Worm (Caenorhabditis elegans) whole organism, midembryonic: ENCODE data around the gene esyt-2.

Source experiments
- T22C8.4 ChIP-seq: fragments of 200-800 bp; sonication (Bioruptor generic); IDR thresholded peaks from 2 replicates; pipeline ENCODE4 v1.3.6; 2022; ENCODE audit warnings: missing genetic modification characterization, missing compliant biosample characterization
- cog-1 ChIP-seq: sonication (generic microtip); optimal IDR thresholded peaks from 2 replicates; lab custom pipeline; 2016; ENCODE audit warnings: missing genetic modification characterization, missing compliant biosample characterization
- flt-1 ChIP-seq: fragments of 200-800 bp; sonication (Bioruptor generic); IDR thresholded peaks from 2 replicates; pipeline ENCODE4 v1.3.6; 2022; ENCODE audit warnings: missing genetic modification characterization, missing compliant biosample characterization
- klf-2 ChIP-seq: fragments of 200-800 bp; sonication (Bioruptor generic); conservative IDR thresholded peaks from 2 replicates; pipeline ENCODE4 v1.3.6; 2022; ENCODE audit warnings: missing genetic modification reagents, missing genetic modification characterization, missing compliant biosample characterization
- med-1 ChIP-seq: sonication (generic microtip); optimal IDR thresholded peaks from 2 replicates; lab custom pipeline; 2017; ENCODE audit warnings: missing genetic modification characterization, mild to moderate bottlenecking, missing compliant biosample characterization, antibody characterized with exemption, missing genetic modification reagents; ENCODE audit not compliant: insufficient read depth
- ref-1 ChIP-seq: fragments of 200-800 bp; sonication (Bioruptor generic); conservative IDR thresholded peaks from 2 replicates; pipeline ENCODE4 v1.3.6; 2022; ENCODE audit warnings: missing genetic modification reagents, missing genetic modification characterization, missing compliant biosample characterization
- tab-1 ChIP-seq: fragments of 200-800 bp; sonication (Bioruptor generic); IDR thresholded peaks from 2 replicates; pipeline ENCODE4 v1.3.6; 2022; ENCODE audit warnings: missing genetic modification characterization, missing compliant biosample characterization
- ztf-23 ChIP-seq: fragments of 200-800 bp; sonication (Bioruptor generic); IDR thresholded peaks from 2 replicates; pipeline ENCODE4 v1.3.6; 2022; ENCODE audit warnings: missing genetic modification reagents, missing genetic modification characterization, missing compliant biosample characterization
- ztf-29 ChIP-seq: fragments of 200-800 bp; sonication (Bioruptor generic); IDR thresholded peaks from 2 replicates; pipeline ENCODE4 v1.3.6; 2022; ENCODE audit warnings: missing genetic modification reagents, missing genetic modification characterization, missing compliant biosample characterization

The esyt-2 gene

ce11 chrIII:6261985-6262384 lies 31.2 kb upstream of the esyt-2 start, which contains the start of gene srg-4:
srg-4 (minus strand) TSS chrIII:6262085.
- TF ChIP-seq cog-1 (tag; lab: Kevin White, UChicago) (no peak), klf-2 (GFP tag; lab: Robert Waterston, UW) (no peak), ztf-29 (GFP tag; lab: Robert Waterston, UW) (no peak), tab-1 (GFP tag; lab: Robert Waterston, UW) (no peak), ref-1 (GFP tag; lab: Robert Waterston, UW) (no peak), flt-1 (GFP tag; lab: Robert Waterston, UW) (no peak), ztf-23 (no peak), med-1 (GFP tag; lab: Kevin White, UChicago) (no peak), T22C8.4 (no peak)

- TF ChIP-seq ztf-23 (no peak), med-1 (GFP tag; lab: Kevin White, UChicago) (no peak), flt-1 (GFP tag; lab: Robert Waterston, UW) (no peak), ref-1 (GFP tag; lab: Robert Waterston, UW) (no peak), ztf-29 (GFP tag; lab: Robert Waterston, UW) (no peak), cog-1 (tag; lab: Kevin White, UChicago) (no peak), T22C8.4 (no peak), tab-1 (GFP tag; lab: Robert Waterston, UW) (no peak), klf-2 (GFP tag; lab: Robert Waterston, UW) (no peak)
Observed at ce11 chrIII:6260115-6260514, 29.3 kb upstream of the esyt-2 start, which contains the start of gene srg-2. srg-2 (minus strand) TSS chrIII:6260215.

ce11 chrIII:6258262-6258661 lies 27.5 kb upstream of the esyt-2 start, which contains the start of gene srg-1:
srg-1 (minus strand) TSS chrIII:6258362.
- TF ChIP-seq cog-1 (tag; lab: Kevin White, UChicago) (no peak), ztf-23 (no peak), med-1 (GFP tag; lab: Kevin White, UChicago) (no peak)

ce11 chrIII:6256675-6257074 lies 25.9 kb upstream of the esyt-2 start, which contains the start of gene srg-9:
srg-9 (minus strand) TSS chrIII:6256775.
- TF ChIP-seq flt-1 (GFP tag; lab: Robert Waterston, UW) (no peak), tab-1 (GFP tag; lab: Robert Waterston, UW) (no peak), klf-2 (GFP tag; lab: Robert Waterston, UW) (no peak), ref-1 (GFP tag; lab: Robert Waterston, UW) (no peak), ztf-29 (GFP tag; lab: Robert Waterston, UW) (no peak), med-1 (GFP tag; lab: Kevin White, UChicago) (no peak), ztf-23 (no peak)

- TF ChIP-seq ztf-23 (no peak), tab-1 (GFP tag; lab: Robert Waterston, UW) (no peak), flt-1 (GFP tag; lab: Robert Waterston, UW) (no peak), cog-1 (tag; lab: Kevin White, UChicago) (no peak), T22C8.4 (no peak), med-1 (GFP tag; lab: Kevin White, UChicago) (no peak), ztf-29 (GFP tag; lab: Robert Waterston, UW) (no peak), klf-2 (GFP tag; lab: Robert Waterston, UW) (no peak), ref-1 (GFP tag; lab: Robert Waterston, UW) (no peak)
Observed at ce11 chrIII:6254737-6255136, 24.0 kb upstream of the esyt-2 start, which contains the start of gene srg-8. srg-8 (minus strand) TSS chrIII:6254837.

ce11 chrIII:6251511-6251910 lies 20.7 kb upstream of the esyt-2 start, which contains the start of gene amdh-1:
amdh-1 (plus strand) TSS chrIII:6251811.
- TF ChIP-seq med-1 (GFP tag; lab: Kevin White, UChicago) = no peak
- no peak for TF ChIP-seq ztf-23
- TF ChIP-seq klf-2 (GFP tag; lab: Robert Waterston, UW) = no peak
- TF ChIP-seq flt-1 (GFP tag; lab: Robert Waterston, UW) = no peak
- TF ChIP-seq tab-1 (GFP tag; lab: Robert Waterston, UW) = no peak
- no peak for TF ChIP-seq cog-1 (tag; lab: Kevin White, UChicago)
- TF ChIP-seq ref-1 (GFP tag; lab: Robert Waterston, UW) = no peak
- no peak for TF ChIP-seq T22C8.4
- TF ChIP-seq ztf-29 (GFP tag; lab: Robert Waterston, UW) = no peak

- no peak for TF ChIP-seq cog-1 (tag; lab: Kevin White, UChicago)
- TF ChIP-seq ref-1 (GFP tag; lab: Robert Waterston, UW) = no peak
- no peak for TF ChIP-seq ztf-29 (GFP tag; lab: Robert Waterston, UW)
- TF ChIP-seq T22C8.4 = no peak
- no peak for TF ChIP-seq klf-2 (GFP tag; lab: Robert Waterston, UW)
- no peak for TF ChIP-seq ztf-23
- no peak for TF ChIP-seq flt-1 (GFP tag; lab: Robert Waterston, UW)
- TF ChIP-seq tab-1 (GFP tag; lab: Robert Waterston, UW) = no peak
- TF ChIP-seq med-1 (GFP tag; lab: Kevin White, UChicago) = no peak
Observed at ce11 chrIII:6248064-6248687, 17.4 kb upstream of the esyt-2 start, which contains the start of the genes gen-1 and stt-3. gen-1 (minus strand) TSS chrIII:6248158. stt-3 (plus strand) TSS chrIII:6248637.

ce11 chrIII:6245728-6246127 lies 15.0 kb upstream of the esyt-2 start, which contains the start of gene bcas-2:
bcas-2 (minus strand) TSS chrIII:6245828.
- TF ChIP-seq klf-2 (GFP tag; lab: Robert Waterston, UW) = no peak

- TF ChIP-seq ref-1 (GFP tag; lab: Robert Waterston, UW) (no peak), med-1 (GFP tag; lab: Kevin White, UChicago) (no peak), klf-2 (GFP tag; lab: Robert Waterston, UW) (no peak), T22C8.4 (no peak)
Observed at ce11 chrIII:6240528-6240927, 9.8 kb upstream of the esyt-2 start, which contains the start of gene T12A2.3. T12A2.3 (plus strand) TSS chrIII:6240828.
